4 worm cellular contexts compared by ENCODE assay signal in the genomic region with DNA sequence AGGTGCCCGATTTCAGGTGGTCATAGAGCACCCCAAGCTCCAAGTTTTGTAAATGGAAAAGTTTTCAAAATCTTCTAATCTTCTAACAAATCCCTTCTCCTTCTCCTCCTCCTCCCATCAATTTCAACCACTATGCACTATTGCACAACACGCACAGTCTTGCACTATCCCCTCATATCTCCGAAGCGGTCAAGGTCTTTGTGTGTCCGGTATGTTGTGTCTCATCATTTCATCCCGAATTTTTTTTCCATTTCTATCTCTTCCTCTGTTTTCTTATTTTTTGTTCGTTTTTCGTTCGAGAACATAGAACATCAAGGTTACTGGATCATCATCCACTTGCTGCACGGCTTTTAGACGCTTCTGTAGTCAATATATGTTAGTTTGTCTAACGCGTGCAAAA.
TF ChIP-seq lines count a peak whose summit lies in the region.

No protein-coding gene starts in this region.

TF ChIP-seq in whole organism, L1 larva, 84 proteins besides CTCF, POLR2A, EP300 and RAD21:
- TF ChIP-seq hpl-2 (GFP tag; optimal IDR thresholded peaks at IDR 0.05; lab: Kevin White, UChicago) = no peak
- peak; percentile 59 for TF ChIP-seq blmp-1 (tag; optimal IDR thresholded peaks at IDR 0.05; lab: Kevin White, UChicago)

TF ChIP-seq in whole organism, L2 larva, 48 proteins besides CTCF, POLR2A, EP300 and RAD21:
- TF ChIP-seq skn-1 (tag; optimal IDR thresholded peaks at IDR 0.05; lab: Kevin White, UChicago) (no peak), zag-1 (tag; optimal IDR thresholded peaks at IDR 0.05; lab: Kevin White, UChicago) (no peak), alr-1 (tag; optimal IDR thresholded peaks at IDR 0.05; lab: Kevin White, UChicago) (no peak), nhr-21 (tag; optimal IDR thresholded peaks at IDR 0.05; lab: Kevin White, UChicago) (peak; percentile 30), ceh-16 (tag; optimal IDR thresholded peaks at IDR 0.05; lab: Kevin White, UChicago) (peak; percentile 22), aly-2 (tag; optimal IDR thresholded peaks at IDR 0.05; lab: Kevin White, UChicago) (no peak)

TF ChIP-seq in whole organism, L3 larva, 47 proteins besides CTCF, POLR2A, EP300 and RAD21:
- TF ChIP-seq lin-15B (tag; optimal IDR thresholded peaks at IDR 0.05; lab: Kevin White, UChicago) = no peak
- TF ChIP-seq nhr-25 (tag; optimal IDR thresholded peaks at IDR 0.05; lab: Kevin White, UChicago) = no peak
- TF ChIP-seq jun-1 (tag; optimal IDR thresholded peaks at IDR 0.05; lab: Kevin White, UChicago) = no peak
- TF ChIP-seq nhr-43 (tag; optimal IDR thresholded peaks at IDR 0.05; lab: Kevin White, UChicago; ENCODE audit: poor library complexity, severe bottlenecking) = peak; percentile 15
- TF ChIP-seq ama-1 (optimal IDR thresholded peaks at IDR 0.05; lab: Kevin White, UChicago) = no peak
- no peak for TF ChIP-seq nfya-1 (tag; optimal IDR thresholded peaks at IDR 0.05; lab: Kevin White, UChicago; ENCODE audit: insufficient read depth)
- TF ChIP-seq nhr-23 (tag; optimal IDR thresholded peaks at IDR 0.05; lab: Kevin White, UChicago) = peak; percentile 68
- TF ChIP-seq ztf-4 (tag; optimal IDR thresholded peaks at IDR 0.05; lab: Kevin White, UChicago) = no peak
- no peak for TF ChIP-seq nhr-76 (tag; optimal IDR thresholded peaks at IDR 0.05; lab: Kevin White, UChicago)
- no peak for TF ChIP-seq egl-27 (tag; optimal IDR thresholded peaks at IDR 0.05; lab: Kevin White, UChicago)
- TF ChIP-seq fkh-2 (tag; optimal IDR thresholded peaks at IDR 0.05; lab: Kevin White, UChicago) = no peak

TF ChIP-seq in whole organism, mixed stage, embryonic, 35 proteins besides CTCF, POLR2A, EP300 and RAD21:
- TF ChIP-seq nhr-28 (tag; optimal IDR thresholded peaks at IDR 0.05; lab: Kevin White, UChicago) (no peak), ceh-39 (tag; optimal IDR thresholded peaks at IDR 0.05; lab: Kevin White, UChicago) (no peak), elt-1 (tag; optimal IDR thresholded peaks at IDR 0.05; lab: Kevin White, UChicago; ENCODE audit: borderline replicate concordance, insufficient read depth) (peak; percentile 24)
